Worm (Caenorhabditis elegans) whole organism, young adult: Measurements from ENCODE around the gene srn-1.

Source experiments
- lsl-1 ChIP-seq: fragments of 200-800 bp; sonication (Bioruptor generic); optimal IDR thresholded peaks from 2 replicates; lab custom pipeline; 2018; ENCODE audit warnings: mild to moderate bottlenecking, missing genetic modification characterization, moderate library complexity, missing compliant biosample characterization
- ztf-26 ChIP-seq: sonication (generic microtip); optimal IDR thresholded peaks from 2 replicates; lab custom pipeline; 2017; ENCODE audit warnings: missing genetic modification characterization, missing compliant biosample characterization

- TF ChIP-seq ztf-26 (tag; lab: Kevin White, UChicago) (no peak), lsl-1 (no peak)
These were observed 36.6 kb upstream of the srn-1 start for ce11 chrV:6322749-6323367.
